Worm (Caenorhabditis elegans) whole organism, L1 larva: ENCODE results near the gene sto-1.

Experiments used
- C16A3.4 ChIP-seq: fragments of 150-350 bp; optimal IDR thresholded peaks from 2 replicates; lab custom pipeline; 2014; ENCODE audit warnings: missing biosample characterization, missing genetic modification characterization
- F16B12.6 ChIP-seq: fragments of 150-350 bp; optimal IDR thresholded peaks from 2 replicates; lab custom pipeline; 2014; ENCODE audit warnings: missing biosample characterization, missing genetic modification characterization
- aly-2 ChIP-seq: fragments of 150-350 bp; optimal IDR thresholded peaks from 2 replicates; lab custom pipeline; 2014; ENCODE audit warnings: missing biosample characterization, missing genetic modification characterization
- ama-1 ChIP-seq: fragments of 150-350 bp; optimal IDR thresholded peaks from 2 replicates; lab custom pipeline; 2014
- blmp-1 ChIP-seq: fragments of 150-350 bp; optimal IDR thresholded peaks from 2 replicates; lab custom pipeline; 2014; ENCODE audit warnings: missing biosample characterization, missing genetic modification characterization
- ceh-63 ChIP-seq: fragments of 200-800 bp; sonication (Bioruptor generic); optimal IDR thresholded peaks from 2 replicates; lab custom pipeline; 2018; ENCODE audit warnings: mild to moderate bottlenecking, missing genetic modification characterization, missing compliant biosample characterization
- ceh-82 ChIP-seq, 3 experiments: fragments of 150-350 bp in 1 of 3; sonication (generic microtip) in 2 of 3; optimal IDR thresholded peaks; 2 replicates each; lab custom pipeline; 2014 to 2017; ENCODE audit warnings: missing biosample characterization in 3 of 3, missing genetic modification characterization in 3 of 3
- ceh-88 ChIP-seq: fragments of 200-800 bp; sonication (Bioruptor generic); IDR thresholded peaks from 2 replicates; pipeline ENCODE4 v1.3.6; 2022; ENCODE audit warnings: missing genetic modification characterization, missing compliant biosample characterization
- ceh-90 ChIP-seq: sonication (generic microtip); optimal IDR thresholded peaks from 2 replicates; lab custom pipeline; 2016; ENCODE audit warnings: missing genetic modification characterization, missing compliant biosample characterization
- ces-1 ChIP-seq: fragments of 150-350 bp; optimal IDR thresholded peaks from 2 replicates; lab custom pipeline; 2014; ENCODE audit warnings: missing biosample characterization, missing genetic modification reagents, missing genetic modification characterization
- dsc-1 ChIP-seq: sonication (generic microtip); optimal IDR thresholded peaks from 2 replicates; lab custom pipeline; 2016; ENCODE audit warnings: mild to moderate bottlenecking, missing genetic modification characterization, missing compliant biosample characterization
- efl-1 ChIP-seq, 4 experiments: fragments of 150-350 bp; optimal IDR thresholded peaks in 3 of 4; peaks in 1 of 4; 1 replicate in 1 of 4; 2 replicates in 3 of 4; lab custom pipeline; 2014; ENCODE audit warnings: missing biosample characterization in 2 of 4, missing genetic modification characterization in 2 of 4, missing genetic modification reagents in 2 of 4
- egl-13 ChIP-seq: sonication (generic microtip); optimal IDR thresholded peaks from 2 replicates; lab custom pipeline; 2016; ENCODE audit warnings: missing genotype, missing genetic modification reagents, missing genetic modification characterization, missing compliant biosample characterization
- elt-2 ChIP-seq: sonication (generic microtip); optimal IDR thresholded peaks from 2 replicates; lab custom pipeline; 2016; ENCODE audit warnings: missing genetic modification characterization, mild to moderate bottlenecking, inconsistent platforms, missing compliant biosample characterization, missing genetic modification reagents
- fkh-4 ChIP-seq: sonication (generic microtip); optimal IDR thresholded peaks from 2 replicates; lab custom pipeline; 2016; ENCODE audit warnings: missing compliant biosample characterization, missing genetic modification characterization, borderline replicate concordance
- fkh-8 ChIP-seq: sonication (generic microtip); optimal IDR thresholded peaks from 2 replicates; lab custom pipeline; 2016; ENCODE audit warnings: mild to moderate bottlenecking, missing genetic modification characterization, missing compliant biosample characterization
- fos-1 ChIP-seq: fragments of 150-350 bp; optimal IDR thresholded peaks from 2 replicates; lab custom pipeline; 2014; ENCODE audit warnings: missing biosample characterization, missing genetic modification characterization
- hlh-4 ChIP-seq: sonication (generic microtip); optimal IDR thresholded peaks from 2 replicates; lab custom pipeline; 2016; ENCODE audit warnings: mild to moderate bottlenecking, missing genetic modification characterization, missing compliant biosample characterization
- isw-1 ChIP-seq: fragments of 200-800 bp; sonication (Bioruptor generic); IDR thresholded peaks from 2 replicates; pipeline ENCODE4 v1.3.6; 2022; ENCODE audit warnings: missing genetic modification characterization, missing compliant biosample characterization
- jun-1 ChIP-seq: fragments of 150-350 bp; optimal IDR thresholded peaks from 2 replicates; lab custom pipeline; 2014; ENCODE audit warnings: missing biosample characterization, missing genetic modification reagents, missing genetic modification characterization
- lin-13 ChIP-seq: fragments of 150-350 bp; optimal IDR thresholded peaks from 2 replicates; lab custom pipeline; 2014; ENCODE audit warnings: missing biosample characterization, missing genetic modification reagents, missing genetic modification characterization
- lin-14 ChIP-seq: fragments of 200-800 bp; sonication (Bioruptor generic); optimal IDR thresholded peaks from 2 replicates; lab custom pipeline; 2018; ENCODE audit warnings: mild to moderate bottlenecking, missing genetic modification characterization, moderate library complexity, missing compliant biosample characterization
- lin-15B ChIP-seq: fragments of 150-350 bp; sonication (generic microtip); optimal IDR thresholded peaks from 3 replicates; lab custom pipeline; 2014; ENCODE audit warnings: missing biosample characterization, missing genetic modification characterization
- lin-35 ChIP-seq, 2 experiments: fragments of 150-350 bp; optimal IDR thresholded peaks; 2 replicates each; lab custom pipeline; 2014; ENCODE audit warnings: missing biosample characterization in 2 of 2, missing genetic modification characterization in 2 of 2, missing genetic modification reagents in 2 of 2
- lir-3 ChIP-seq: sonication (generic microtip); optimal IDR thresholded peaks from 2 replicates; lab custom pipeline; 2016; ENCODE audit warnings: mild to moderate bottlenecking, missing genetic modification characterization, moderate library complexity, missing compliant biosample characterization; ENCODE audit not compliant: poor library complexity
- lsy-2 ChIP-seq, 2 experiments: fragments of 150-350 bp; optimal IDR thresholded peaks; 2 replicates each; lab custom pipeline; 2014; ENCODE audit warnings: missing biosample characterization in 2 of 2, missing genetic modification characterization in 2 of 2
- mep-1 ChIP-seq: fragments of 150-350 bp; optimal IDR thresholded peaks from 2 replicates; lab custom pipeline; 2014; ENCODE audit warnings: missing biosample characterization, missing genetic modification characterization
- nhr-19 ChIP-seq: fragments of 200-800 bp; sonication (Bioruptor generic); conservative IDR thresholded peaks from 2 replicates; pipeline ENCODE4 v1.3.6; 2022; ENCODE audit warnings: missing genetic modification characterization, missing compliant biosample characterization
- nhr-20 ChIP-seq: sonication (generic microtip); optimal IDR thresholded peaks from 2 replicates; lab custom pipeline; 2016; ENCODE audit warnings: mild to moderate bottlenecking, missing genetic modification characterization, missing compliant biosample characterization
- nhr-237 ChIP-seq: fragments of 150-350 bp; optimal IDR thresholded peaks from 2 replicates; lab custom pipeline; 2014; ENCODE audit warnings: missing biosample characterization, missing genetic modification characterization
- nhr-47 ChIP-seq: sonication (generic microtip); optimal IDR thresholded peaks from 2 replicates; lab custom pipeline; 2016; ENCODE audit warnings: mild to moderate bottlenecking, missing genetic modification characterization, moderate library complexity, missing compliant biosample characterization
- nhr-71 ChIP-seq: sonication (generic microtip); optimal IDR thresholded peaks from 2 replicates; lab custom pipeline; 2016; ENCODE audit warnings: mild to moderate bottlenecking, missing genetic modification characterization, moderate library complexity, missing compliant biosample characterization
- nhr-76 ChIP-seq: sonication (generic microtip); optimal IDR thresholded peaks from 2 replicates; lab custom pipeline; 2017; ENCODE audit warnings: missing biosample characterization, missing genetic modification characterization
- nhr-84 ChIP-seq: sonication (generic microtip); optimal IDR thresholded peaks from 2 replicates; lab custom pipeline; 2017; ENCODE audit warnings: missing biosample characterization, missing genetic modification characterization
- nhr-85 ChIP-seq: sonication (generic microtip); peaks from one replicate; lab custom pipeline; 2016; ENCODE audit warnings: missing genetic modification characterization, inconsistent platforms, missing compliant biosample characterization
- nhr-90 ChIP-seq: sonication (generic microtip); optimal IDR thresholded peaks from 2 replicates; lab custom pipeline; 2016; ENCODE audit warnings: mild to moderate bottlenecking, missing genetic modification characterization, missing compliant biosample characterization; ENCODE audit not compliant: poor library complexity
- pax-3 ChIP-seq: fragments of 200-800 bp; sonication (Bioruptor generic); optimal IDR thresholded peaks from 2 replicates; lab custom pipeline; 2018; ENCODE audit warnings: mild to moderate bottlenecking, missing genetic modification characterization, moderate library complexity, missing compliant biosample characterization
- rnt-1 ChIP-seq: sonication (generic microtip); optimal IDR thresholded peaks from 2 replicates; lab custom pipeline; 2016; ENCODE audit warnings: mild to moderate bottlenecking, missing genetic modification characterization, moderate library complexity, missing compliant biosample characterization
- snpc-4 ChIP-seq: fragments of 150-350 bp; optimal IDR thresholded peaks from 2 replicates; lab custom pipeline; 2014; ENCODE audit warnings: missing biosample characterization, missing genetic modification characterization
- snu-23 ChIP-seq: sonication (generic microtip); optimal IDR thresholded peaks from 2 replicates; lab custom pipeline; 2016; ENCODE audit warnings: missing genetic modification characterization, missing compliant biosample characterization
- sox-4 ChIP-seq: sonication (generic microtip); optimal IDR thresholded peaks from 2 replicates; lab custom pipeline; 2016; ENCODE audit warnings: missing genetic modification characterization, missing compliant biosample characterization
- sptf-1 ChIP-seq: fragments of 150-350 bp; optimal IDR thresholded peaks from 2 replicates; lab custom pipeline; 2014; ENCODE audit warnings: missing biosample characterization, missing genetic modification characterization
- swsn-7 ChIP-seq: sonication (generic microtip); optimal IDR thresholded peaks from 2 replicates; lab custom pipeline; 2016; ENCODE audit warnings: missing genetic modification characterization, missing compliant biosample characterization
- tbx-2 ChIP-seq: sonication (generic microtip); optimal IDR thresholded peaks from 2 replicates; lab custom pipeline; 2016; ENCODE audit warnings: missing genetic modification characterization, missing compliant biosample characterization
- unc-130 ChIP-seq: fragments of 150-350 bp; optimal IDR thresholded peaks from 2 replicates; lab custom pipeline; 2017; ENCODE audit warnings: missing biosample characterization, missing genetic modification characterization, inconsistent platforms
- zag-1 ChIP-seq: fragments of 150-350 bp; optimal IDR thresholded peaks from 2 replicates; lab custom pipeline; 2014; ENCODE audit warnings: missing biosample characterization, missing genetic modification characterization
- ztf-4 ChIP-seq: fragments of 150-350 bp; optimal IDR thresholded peaks from 2 replicates; lab custom pipeline; 2014; ENCODE audit warnings: missing biosample characterization, missing genetic modification characterization

Gene sto-1

ce11 chrX:7569685-7570518 is 7.3 kb downstream of the sto-1 start, which contains the start of gene apy-1 (continued):
- TF ChIP-seq snu-23 (GFP tag; lab: Kevin White, UChicago) (peak; percentile 23), sox-4 (tag; lab: Kevin White, UChicago) (peak; percentile 62), mep-1 (peak; percentile 46), F16B12.6 (no peak), lin-13 (GFP tag; lab: Kevin White, UChicago) (no peak), nhr-20 (tag; lab: Kevin White, UChicago) (peak; percentile 31), zag-1 (no peak), blmp-1 (peak; percentile 27), C16A3.4 (no peak), lsy-2 (tag; optimal IDR thresholded peaks at IDR 0.05; lab: Kevin White, UChicago) (peak; percentile 31 to 34), ceh-63 (GFP tag; lab: Kevin White, UChicago) (no peak), nhr-84 (tag; lab: Kevin White, UChicago) (no peak), lir-3 (peak; percentile 61), nhr-76 (no peak), nhr-47 (tag; lab: Kevin White, UChicago) (peak; percentile 69), fkh-8 (no peak), sptf-1 (no peak)

ce11 chrX:7572057-7572456 is 9.4 kb downstream of the sto-1 start, which contains the start of gene pcyt-1:
Gene pcyt-1, plus strand, starts transcription at chrX:7572357.
- TF ChIP-seq hlh-4 (no peak), C16A3.4 (no peak), sptf-1 (no peak), jun-1 (tag; lab: Kevin White, UChicago) (no peak), sox-4 (tag; lab: Kevin White, UChicago) (no peak), egl-13 (tag; lab: Kevin White, UChicago) (no peak)

- TF ChIP-seq efl-1 (optimal IDR thresholded peaks at IDR 0.05; lab: Kevin White, UChicago) (no peak), efl-1 (GFP tag; optimal IDR thresholded peaks at IDR 0.05 in 1 of 2; lab: Kevin White, UChicago) (peak in 1 of 2 experiments; percentile 87), dsc-1 (peak; percentile 72), isw-1 (GFP tag; lab: Robert Waterston, UW) (no peak)
Observed at ce11 chrX:7573172-7573571, 10.5 kb downstream of the sto-1 start.

- TF ChIP-seq aly-2 (no peak), lin-14 (no peak), ama-1 (no peak), ceh-90 (tag; lab: Kevin White, UChicago) (no peak)
Observed at ce11 chrX:7573572-7573628, 10.8 kb downstream of the sto-1 start, which contains the start of the genes unc-98 and F08C6.18. Gene unc-98, minus strand, starts transcription at chrX:7573619. Gene F08C6.18, minus strand, starts transcription at chrX:7573628.

ce11 chrX:7573629-7574028 is 11.0 kb downstream of the sto-1 start:
- no peak for TF ChIP-seq lin-15B (tag; lab: Kevin White, UChicago)
- no peak for TF ChIP-seq nhr-90
- TF ChIP-seq swsn-7 (tag; lab: Kevin White, UChicago), result no peak
- TF ChIP-seq sptf-1, result no peak
- TF ChIP-seq ceh-88, result no peak
- peak; percentile 68 for TF ChIP-seq rnt-1
- no peak for TF ChIP-seq snpc-4 (tag; lab: Kevin White, UChicago)
- TF ChIP-seq ztf-4 (tag; lab: Kevin White, UChicago), result no peak
- TF ChIP-seq nhr-19 (GFP tag; lab: Robert Waterston, UW), result 0 out of 2 replicates have a peak, but pooled peaks have one; percentile 7
- TF ChIP-seq lin-35 (GFP tag; optimal IDR thresholded peaks at IDR 0.05; lab: Kevin White, UChicago), result no peak
- no peak for TF ChIP-seq ces-1 (GFP tag; lab: Kevin White, UChicago)
- no peak for TF ChIP-seq fos-1 (tag; lab: Kevin White, UChicago)
- no peak for TF ChIP-seq nhr-85 (tag; lab: Kevin White, UChicago)
- peak; percentile 28 for TF ChIP-seq fkh-4 (tag; lab: Kevin White, UChicago)
- TF ChIP-seq nhr-237 (tag; lab: Kevin White, UChicago), result no peak
- no peak for TF ChIP-seq elt-2
- peak; percentile 18 for TF ChIP-seq snu-23 (GFP tag; lab: Kevin White, UChicago)
- peak; percentile 69 for TF ChIP-seq lin-14
- peak; percentile 33 for TF ChIP-seq nhr-71 (tag; lab: Kevin White, UChicago)
- no peak for TF ChIP-seq unc-130
- no peak for TF ChIP-seq lir-3
- TF ChIP-seq pax-3, result no peak
- TF ChIP-seq tbx-2, result peak; percentile 1
- no peak for TF ChIP-seq ama-1
- no peak for TF ChIP-seq ceh-82 (tag; optimal IDR thresholded peaks at IDR 0.05; lab: Kevin White, UChicago)
- TF ChIP-seq jun-1 (tag; lab: Kevin White, UChicago), result no peak
